Worm (Caenorhabditis elegans): ENCODE results near the gene cgp-1.

The cgp-1 gene

ce11 chrV:126610-127009, 4.0 kb upstream of the cgp-1 start, which contains the start of gene W03F9.1 (continued):
- no peak for TF ChIP-seq vab-15 (tag; optimal IDR thresholded peaks at IDR 0.05)
- TF ChIP-seq hlh-17 (GFP tag; optimal IDR thresholded peaks at IDR 0.05; ENCODE audit: borderline replicate concordance): no peak
- TF ChIP-seq lin-14 (GFP tag; optimal IDR thresholded peaks at IDR 0.05): no peak
- peak; percentile 41 to 57 for TF ChIP-seq lin-35 (GFP tag; optimal IDR thresholded peaks at IDR 0.05)
- peak; percentile 69 for TF ChIP-seq skn-1 (tag; optimal IDR thresholded peaks at IDR 0.05)
- peak; percentile 11 for TF ChIP-seq zip-4 (GFP tag; optimal IDR thresholded peaks at IDR 0.05)
- TF ChIP-seq pax-3 (tag; optimal IDR thresholded peaks at IDR 0.05): peak; percentile 7
- TF ChIP-seq mdl-1 (tag; optimal IDR thresholded peaks at IDR 0.05): no peak
- peak; percentile 59 to 79 for TF ChIP-seq lsy-2 (tag; optimal IDR thresholded peaks at IDR 0.05)
- TF ChIP-seq nhr-47 (tag; optimal IDR thresholded peaks at IDR 0.05): peak; percentile 85
- no peak for TF ChIP-seq unc-62 (GFP tag; optimal IDR thresholded peaks at IDR 0.05)

ce11 chrV:123915-124314, 1.3 kb upstream of the cgp-1 start:
- TF ChIP-seq efl-1 (optimal IDR thresholded peaks at IDR 0.05) (no peak), efl-1 (GFP tag; optimal IDR thresholded peaks at IDR 0.05 in 1 of 2) (peak in 1 of 2 experiments; percentile 75), hlh-17 (GFP tag; optimal IDR thresholded peaks at IDR 0.05; ENCODE audit: borderline replicate concordance) (no peak), ets-5 (GFP tag; IDR thresholded peaks at IDR 0.05) (no peak), jun-1 (tag; optimal IDR thresholded peaks at IDR 0.05) (no peak)

- TF ChIP-seq dpl-1 (GFP tag; optimal IDR thresholded peaks at IDR 0.05): no peak
- no peak for TF ChIP-seq unc-130 (tag; optimal IDR thresholded peaks at IDR 0.05)
- peak in 1 of 2 experiments; percentile 21 for TF ChIP-seq lsy-2 (tag; optimal IDR thresholded peaks at IDR 0.05)
- no peak for TF ChIP-seq isw-1 (GFP tag; IDR thresholded peaks at IDR 0.05)
- TF ChIP-seq skn-1 (tag; optimal IDR thresholded peaks at IDR 0.05): peak; percentile 39
- TF ChIP-seq Y116A8C.19 (tag; optimal IDR thresholded peaks at IDR 0.05; ENCODE audit: borderline replicate concordance): no peak
- TF ChIP-seq elt-2 (tag; optimal IDR thresholded peaks at IDR 0.05): peak; percentile 13
- TF ChIP-seq zip-4 (GFP tag; optimal IDR thresholded peaks at IDR 0.05): peak; percentile 69
- TF ChIP-seq unc-98 (GFP tag; IDR thresholded peaks at IDR 0.05): no peak
- no peak for TF ChIP-seq lir-3 (tag; optimal IDR thresholded peaks at IDR 0.05; ENCODE audit: poor library complexity)
- TF ChIP-seq F16B12.6 (tag; optimal IDR thresholded peaks at IDR 0.05): no peak
- peak; percentile 5 for TF ChIP-seq nhr-71 (tag; optimal IDR thresholded peaks at IDR 0.05)
These were observed 924 bp upstream of the cgp-1 start for ce11 chrV:123513-123912.

- TF ChIP-seq unc-98 (GFP tag; IDR thresholded peaks at IDR 0.05): no peak
- no peak for TF ChIP-seq ceh-88 (GFP tag; IDR thresholded peaks at IDR 0.05)
- TF ChIP-seq F16B12.6 (tag; optimal IDR thresholded peaks at IDR 0.05): no peak
- TF ChIP-seq ceh-90 (tag; optimal IDR thresholded peaks at IDR 0.05): no peak
- no peak for TF ChIP-seq snu-23 (GFP tag; optimal IDR thresholded peaks at IDR 0.05)
- TF ChIP-seq vab-15 (tag; optimal IDR thresholded peaks at IDR 0.05): no peak
- TF ChIP-seq nhr-71 (tag; optimal IDR thresholded peaks at IDR 0.05): no peak
- TF ChIP-seq egl-13 (tag; optimal IDR thresholded peaks at IDR 0.05): no peak
- TF ChIP-seq xbp-1 (tag; optimal IDR thresholded peaks at IDR 0.05): no peak
- TF ChIP-seq snpc-4 (tag; optimal IDR thresholded peaks at IDR 0.05): no peak
- no peak for TF ChIP-seq swsn-7 (tag; optimal IDR thresholded peaks at IDR 0.05)
These were observed 340 bp downstream of the cgp-1 start for ce11 chrV:122249-122648.

ce11 chrV:117312-117711, 5.3 kb downstream of the cgp-1 start:
- no peak for TF ChIP-seq efl-3 (GFP tag; optimal IDR thresholded peaks at IDR 0.05)
- peak; percentile 38 for TF ChIP-seq rnt-1 (tag; optimal IDR thresholded peaks at IDR 0.05)

Measured in whole organism, L1 larva.